Fruit fly (Drosophila melanogaster) whole organism, pupa: Measurements from ENCODE around the gene Ir87a.

ENCODE experiments used
- CG10348 ChIP-seq: fragments of 200-800 bp; sonication (Bioruptor generic); IDR thresholded peaks from 2 replicates; pipeline ENCODE4 v1.3.6; 2022; ENCODE audit warnings: missing biosample characterization, missing genetic modification characterization
- CG12605 ChIP-seq: fragments of 200-800 bp; sonication (Bioruptor generic); IDR thresholded peaks from 2 replicates; pipeline ENCODE4 v1.3.6; 2022; ENCODE audit warnings: missing biosample characterization, missing genetic modification characterization
- CG13204 ChIP-seq: fragments of 200-800 bp; sonication (Bioruptor generic); optimal IDR thresholded peaks from 2 replicates; lab custom pipeline; 2018; ENCODE audit warnings: missing biosample characterization, mild to moderate bottlenecking, missing genetic modification characterization, moderate library complexity
- CG14655 ChIP-seq: fragments of 200-800 bp; sonication (Bioruptor generic); optimal IDR thresholded peaks from 3 replicates; lab custom pipeline; 2017; ENCODE audit warnings: mild to moderate bottlenecking, missing biosample characterization, missing genetic modification reagents, missing genetic modification characterization
- CG15710 ChIP-seq: fragments of 200-800 bp; sonication (Bioruptor generic); optimal IDR thresholded peaks from 2 replicates; lab custom pipeline; 2018; ENCODE audit warnings: missing biosample characterization, mild to moderate bottlenecking, missing genetic modification characterization, moderate library complexity
- CG17806 ChIP-seq: fragments of 200-800 bp; sonication (Bioruptor generic); optimal IDR thresholded peaks from 2 replicates; lab custom pipeline; 2018; ENCODE audit warnings: missing biosample characterization, mild to moderate bottlenecking, missing genetic modification characterization, moderate library complexity
- CG32121 ChIP-seq: fragments of 200-800 bp; sonication (Bioruptor generic); IDR thresholded peaks from 2 replicates; pipeline ENCODE4 v1.3.6; 2022; ENCODE audit warnings: missing biosample characterization, missing genetic modification characterization
- CG34367 ChIP-seq: fragments of 200-800 bp; sonication (Bioruptor generic); optimal IDR thresholded peaks from 2 replicates; lab custom pipeline; 2018; ENCODE audit warnings: missing biosample characterization, mild to moderate bottlenecking, missing genetic modification characterization
- CG4496 ChIP-seq: fragments of 200-800 bp; sonication (Bioruptor generic); IDR thresholded peaks from 3 replicates; pipeline ENCODE4 v1.3.6; 2022; ENCODE audit warnings: missing biosample characterization, missing genetic modification characterization
- CG8159 ChIP-seq: fragments of 200-800 bp; sonication (Bioruptor generic); optimal IDR thresholded peaks from 3 replicates; lab custom pipeline; 2018; ENCODE audit warnings: missing biosample characterization, mild to moderate bottlenecking, missing genetic modification characterization, moderate library complexity
- CG8301 ChIP-seq: fragments of 200-800 bp; sonication (Bioruptor generic); optimal IDR thresholded peaks from 2 replicates; lab custom pipeline; 2018; ENCODE audit warnings: missing biosample characterization, mild to moderate bottlenecking, missing genetic modification characterization
- CG9948 ChIP-seq: fragments of 200-800 bp; sonication (Bioruptor generic); optimal IDR thresholded peaks from 2 replicates; lab custom pipeline; 2018; ENCODE audit warnings: missing biosample characterization, mild to moderate bottlenecking, missing genetic modification characterization, moderate library complexity
- D1 ChIP-seq: fragments of 200-800 bp; sonication (Bioruptor generic); optimal IDR thresholded peaks from 2 replicates; lab custom pipeline; 2018; ENCODE audit warnings: missing biosample characterization, mild to moderate bottlenecking, missing genetic modification characterization, moderate library complexity
- EcR ChIP-seq: fragments of 200-800 bp; sonication (Bioruptor generic); optimal IDR thresholded peaks from 3 replicates; lab custom pipeline; 2019; ENCODE audit warnings: missing biosample characterization, missing genetic modification characterization, mild to moderate bottlenecking, moderate library complexity, missing genetic modification reagents
- Ets98B ChIP-seq: fragments of 200-800 bp; sonication (Bioruptor generic); IDR thresholded peaks from 2 replicates; pipeline ENCODE4 v1.3.6; 2022; ENCODE audit warnings: missing biosample characterization, missing genetic modification characterization
- Pif1A ChIP-seq: fragments of 200-800 bp; sonication (Bioruptor generic); optimal IDR thresholded peaks from 3 replicates; lab custom pipeline; 2016; ENCODE audit warnings: missing biosample characterization, missing genetic modification characterization
- Pif1B ChIP-seq: fragments of 200-800 bp; sonication (Bioruptor generic); optimal IDR thresholded peaks from 3 replicates; lab custom pipeline; 2016; ENCODE audit warnings: missing biosample characterization, missing genetic modification characterization
- Snoo ChIP-seq: fragments of 200-800 bp; sonication (Bioruptor generic); optimal IDR thresholded peaks from 3 replicates; lab custom pipeline; 2017; ENCODE audit warnings: missing biosample characterization, mild to moderate bottlenecking, missing genetic modification characterization, inconsistent platforms
- fd96Ca ChIP-seq: fragments of 200-800 bp; sonication (Bioruptor generic); IDR thresholded peaks from 3 replicates; pipeline ENCODE4 v1.3.6; 2022; ENCODE audit warnings: missing biosample characterization, missing genetic modification characterization
- gl ChIP-seq: fragments of 200-800 bp; sonication (Bioruptor generic); optimal IDR thresholded peaks from 2 replicates; lab custom pipeline; 2018; ENCODE audit warnings: missing biosample characterization, mild to moderate bottlenecking, missing genetic modification characterization
- rn ChIP-seq: fragments of 200-800 bp; sonication (Bioruptor generic); IDR thresholded peaks from 2 replicates; pipeline ENCODE4 v1.3.6; 2022; ENCODE audit warnings: missing biosample characterization, missing genetic modification characterization

The Ir87a gene

DNA sequence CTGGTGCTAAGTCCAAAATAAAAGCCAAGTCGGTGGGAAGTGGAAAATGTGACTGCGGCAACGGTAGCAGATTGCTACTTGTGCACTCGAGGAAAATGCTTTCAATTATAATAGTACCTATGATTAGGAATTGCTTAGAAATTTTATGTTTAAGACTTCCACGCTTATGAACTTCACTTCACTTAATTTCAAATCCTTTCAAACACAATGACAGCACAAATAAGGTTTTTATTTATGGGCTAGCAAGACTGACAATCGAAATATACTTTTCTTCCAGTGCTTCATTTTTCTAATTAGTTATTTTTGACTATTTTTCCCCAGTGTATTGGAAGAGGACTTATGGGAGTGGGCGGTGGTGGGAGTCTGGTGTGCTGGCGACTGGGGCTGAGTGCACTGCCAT is 28.3 kb downstream of the Ir87a start:
- TF ChIP-seq CG8301 (peak; percentile 34), CG14655 (GFP tag; lab: Kevin White, UChicago) (peak; percentile 42), Pif1A (GFP tag; lab: Kevin White, UChicago) (no peak), fd96Ca (GFP tag; lab: Robert Waterston, UW) (no peak)
- TF ChIP-seq, all 21 proteins: peak for 2

- no peak for TF ChIP-seq gl (tag; lab: Kevin White, UChicago)
- TF ChIP-seq CG8159 (tag; lab: Kevin White, UChicago): no peak
- TF ChIP-seq fd96Ca (GFP tag; lab: Robert Waterston, UW): peak; percentile 26; the same call in 1 of the 3 replicates
- TF ChIP-seq Ets98B (GFP tag; lab: Robert Waterston, UW): peak; percentile 28; the same call in 1 of the 2 replicates
- peak; percentile 40 for TF ChIP-seq CG13204 (GFP tag; lab: Kevin White, UChicago)
- TF ChIP-seq CG12605 (GFP tag; lab: Robert Waterston, UW): peak; percentile 22; the same call in 1 of the 2 replicates
- TF ChIP-seq CG8301: no peak
- peak; percentile 69; the same call in 2 of the 3 replicates for TF ChIP-seq CG4496 (GFP tag; lab: Robert Waterston, UW)
- peak; percentile 39; the same call in 1 of the 2 replicates for TF ChIP-seq CG32121 (GFP tag; lab: Robert Waterston, UW)
These were observed 30.3 kb downstream of the Ir87a start, which contains the start of gene side-IV for dm6 chr3R:13450338-13450737. TSS of gene side-IV (plus strand) at chr3R:13450590.

dm6 chr3R:13452261-13452660 is 32.2 kb downstream of the Ir87a start:
- no peak for TF ChIP-seq CG14655 (GFP tag; lab: Kevin White, UChicago)
- TF ChIP-seq Snoo: no peak
- no peak for TF ChIP-seq Pif1B
- TF ChIP-seq CG9948 (tag; lab: Kevin White, UChicago): no peak
- no peak for TF ChIP-seq Pif1A (GFP tag; lab: Kevin White, UChicago)
- TF ChIP-seq D1 (tag; lab: Kevin White, UChicago): no peak
- TF ChIP-seq CG32121 (GFP tag; lab: Robert Waterston, UW): no peak
- no peak for TF ChIP-seq CG12605 (GFP tag; lab: Robert Waterston, UW)
- no peak for TF ChIP-seq CG17806 (tag; lab: Kevin White, UChicago)
- TF ChIP-seq EcR (GFP tag; lab: Kevin White, UChicago): no peak
- TF ChIP-seq CG8301: no peak
- TF ChIP-seq rn (GFP tag; lab: Robert Waterston, UW): no peak
- TF ChIP-seq fd96Ca (GFP tag; lab: Robert Waterston, UW): no peak
- no peak for TF ChIP-seq CG15710 (tag; lab: Kevin White, UChicago)
- TF ChIP-seq CG34367 (tag; lab: Kevin White, UChicago): no peak
- no peak for TF ChIP-seq Ets98B (GFP tag; lab: Robert Waterston, UW)
- no peak for TF ChIP-seq CG8159 (tag; lab: Kevin White, UChicago)
- no peak for TF ChIP-seq gl (tag; lab: Kevin White, UChicago)
- TF ChIP-seq CG4496 (GFP tag; lab: Robert Waterston, UW): no peak

dm6 chr3R:13452851-13453255 is 32.8 kb downstream of the Ir87a start:
- peak; percentile 73 for TF ChIP-seq Pif1B
- TF ChIP-seq D1 (tag; lab: Kevin White, UChicago): peak; percentile 81
- TF ChIP-seq CG8301: peak; percentile 83
- TF ChIP-seq CG12605 (GFP tag; lab: Robert Waterston, UW): no peak
- peak; percentile 80 for TF ChIP-seq CG17806 (tag; lab: Kevin White, UChicago)
- no peak for TF ChIP-seq CG10348 (GFP tag; lab: Robert Waterston, UW)
- TF ChIP-seq EcR (GFP tag; lab: Kevin White, UChicago): no peak
- TF ChIP-seq Snoo: peak; percentile 77
- peak; percentile 78 for TF ChIP-seq CG32121 (GFP tag; lab: Robert Waterston, UW)
- peak; percentile 89 for TF ChIP-seq CG9948 (tag; lab: Kevin White, UChicago)
- peak; percentile 26; the same call in 1 of the 2 replicates for TF ChIP-seq Ets98B (GFP tag; lab: Robert Waterston, UW)
- TF ChIP-seq CG15710 (tag; lab: Kevin White, UChicago): peak; percentile 86
- peak; percentile 70; the same call in 2 of the 3 replicates for TF ChIP-seq CG4496 (GFP tag; lab: Robert Waterston, UW)
- TF ChIP-seq CG13204 (GFP tag; lab: Kevin White, UChicago): peak; percentile 16
- TF ChIP-seq rn (GFP tag; lab: Robert Waterston, UW): 0 out of 2 replicates have a peak, but pooled peaks have one; percentile 26
- peak; percentile 90 for TF ChIP-seq CG8159 (tag; lab: Kevin White, UChicago)
- TF ChIP-seq gl (tag; lab: Kevin White, UChicago): peak; percentile 44
- TF ChIP-seq CG34367 (tag; lab: Kevin White, UChicago): peak; percentile 78
- TF ChIP-seq fd96Ca (GFP tag; lab: Robert Waterston, UW): 0 out of 3 replicates have a peak, but pooled peaks have one; percentile 31
- TF ChIP-seq Pif1A (GFP tag; lab: Kevin White, UChicago): peak; percentile 79
- TF ChIP-seq CG14655 (GFP tag; lab: Kevin White, UChicago): peak; percentile 91

dm6 chr3R:13453955-13454354 is 33.9 kb downstream of the Ir87a start:
- TF ChIP-seq CG14655 (GFP tag; lab: Kevin White, UChicago) (no peak), gl (tag; lab: Kevin White, UChicago) (no peak), CG9948 (tag; lab: Kevin White, UChicago) (no peak), CG13204 (GFP tag; lab: Kevin White, UChicago) (no peak), CG10348 (GFP tag; lab: Robert Waterston, UW) (no peak), CG8159 (tag; lab: Kevin White, UChicago) (no peak), CG4496 (GFP tag; lab: Robert Waterston, UW) (no peak), fd96Ca (GFP tag; lab: Robert Waterston, UW) (no peak), Pif1A (GFP tag; lab: Kevin White, UChicago) (no peak), Ets98B (GFP tag; lab: Robert Waterston, UW) (no peak), Snoo (no peak), CG17806 (tag; lab: Kevin White, UChicago) (no peak), CG34367 (tag; lab: Kevin White, UChicago) (no peak), CG15710 (tag; lab: Kevin White, UChicago) (no peak), EcR (GFP tag; lab: Kevin White, UChicago) (no peak), CG32121 (GFP tag; lab: Robert Waterston, UW) (no peak), Pif1B (no peak), rn (GFP tag; lab: Robert Waterston, UW) (no peak), D1 (tag; lab: Kevin White, UChicago) (no peak), CG8301 (no peak)
